Fruit fly (Drosophila melanogaster) whole organism, adult: ENCODE results near the gene CG14237.

Source experiments
- CG11617 ChIP-seq: fragments of 200-800 bp; sonication (Bioruptor generic); optimal IDR thresholded peaks from 2 replicates; lab custom pipeline; 2017; ENCODE audit warnings: mild to moderate bottlenecking, missing biosample characterization, missing genetic modification reagents, missing genetic modification characterization
- CG1620 ChIP-seq: fragments of 200-800 bp; sonication (Bioruptor generic); optimal IDR thresholded peaks from 2 replicates; lab custom pipeline; 2016; ENCODE audit warnings: missing biosample characterization, missing genetic modification characterization
- CG33017 ChIP-seq: fragments of 200-800 bp; sonication (Bioruptor generic); optimal IDR thresholded peaks from 2 replicates; lab custom pipeline; 2018; ENCODE audit warnings: missing biosample characterization, mild to moderate bottlenecking, missing genetic modification characterization, moderate library complexity
- CG5204 ChIP-seq: fragments of 200-800 bp; sonication (Bioruptor generic); optimal IDR thresholded peaks from 2 replicates; lab custom pipeline; 2016; ENCODE audit warnings: missing biosample characterization, missing genetic modification characterization
- CG7045 ChIP-seq: fragments of 200-800 bp; sonication (Bioruptor generic); optimal IDR thresholded peaks from 2 replicates; lab custom pipeline; 2017; ENCODE audit warnings: missing biosample characterization, mild to moderate bottlenecking, missing genetic modification characterization
- Hr96 ChIP-seq: fragments of 200-800 bp; sonication (Bioruptor generic); optimal IDR thresholded peaks from 2 replicates; lab custom pipeline; 2016; ENCODE audit warnings: missing biosample characterization, missing genetic modification characterization
- Mnt ChIP-seq: fragments of 200-800 bp; sonication (Bioruptor generic); optimal IDR thresholded peaks from 2 replicates; lab custom pipeline; 2016; ENCODE audit warnings: missing biosample characterization, mild to moderate bottlenecking, missing genetic modification characterization
- bab1 ChIP-seq: fragments of 200-800 bp; sonication (Bioruptor generic); optimal IDR thresholded peaks from 3 replicates; lab custom pipeline; 2019; ENCODE audit warnings: missing biosample characterization, mild to moderate bottlenecking, missing genetic modification characterization, moderate library complexity
- kay ChIP-seq: fragments of 200-800 bp; sonication (Bioruptor generic); peaks from one replicate; lab custom pipeline; 2016; ENCODE audit warnings: missing biosample characterization, missing genetic modification characterization, borderline replicate concordance
- ovo ChIP-seq: fragments of 200-800 bp; sonication (Bioruptor generic); optimal IDR thresholded peaks from 2 replicates; lab custom pipeline; 2016; ENCODE audit warnings: missing biosample characterization, missing genetic modification characterization
- toe ChIP-seq: fragments of 200-800 bp; sonication (Bioruptor generic); optimal IDR thresholded peaks from 2 replicates; lab custom pipeline; 2016; ENCODE audit warnings: missing biosample characterization, missing genetic modification characterization

- TF ChIP-seq CG1620 (GFP tag; lab: Kevin White, UChicago) (no peak), Hr96 (GFP tag; lab: Kevin White, UChicago) (no peak), kay (no peak), CG33017 (tag; lab: Kevin White, UChicago) (no peak), CG11617 (no peak), ovo (GFP tag; lab: Kevin White, UChicago) (no peak), Mnt (no peak), toe (GFP tag; lab: Kevin White, UChicago) (no peak), CG7045 (no peak), CG5204 (GFP tag; lab: Kevin White, UChicago) (no peak), bab1 (no peak)
Observed at dm6 chr3R:26429619-26430018, 27.1 kb upstream of the CG14237 start.
